Worm (Caenorhabditis elegans): Measurements from ENCODE around the gene B0238.9.
"Not testable (repeated sequence)": the region's sequence is repeated elsewhere in the genome, so short reads cannot be mapped to it uniquely, and the experiment has no call there.

- not testable (repeated sequence) for TF ChIP-seq nhr-76 (tag; optimal IDR thresholded peaks at IDR 0.05); unc-39 (tag; optimal IDR thresholded peaks at IDR 0.05); ztf-11 (tag; optimal IDR thresholded peaks at IDR 0.05); nhr-28 (tag; optimal IDR thresholded peaks at IDR 0.05); mab-5 (tag; optimal IDR thresholded peaks at IDR 0.05); lsy-2 (tag; optimal IDR thresholded peaks at IDR 0.05); unc-62 (GFP tag; optimal IDR thresholded peaks at IDR 0.05); elt-3 (tag; optimal IDR thresholded peaks at IDR 0.05); snpc-4 (tag; optimal IDR thresholded peaks at IDR 0.05)
- peak; percentile 4 for TF ChIP-seq bed-3 (GFP tag; optimal IDR thresholded peaks at IDR 0.05)
Measured at ce11 chrV:5284270-5284980, 6.5 kb upstream of the B0238.9 start.

Measured in whole organism, mixed stage, embryonic.